Worm (Caenorhabditis elegans) whole organism, mixed stage, embryonic: ENCODE results near the gene ptr-15.

ENCODE experiments used
- M03D4.4 ChIP-seq: sonication (generic microtip); optimal IDR thresholded peaks from 2 replicates; lab custom pipeline; 2017; ENCODE audit warnings: mild to moderate bottlenecking, missing genetic modification characterization, missing compliant biosample characterization
- blmp-1 ChIP-seq: fragments of 150-350 bp; optimal IDR thresholded peaks from 2 replicates; lab custom pipeline; 2014; ENCODE audit warnings: missing biosample characterization, missing genetic modification characterization
- ceh-43 ChIP-seq: fragments of 200-800 bp; sonication (Bioruptor generic); optimal IDR thresholded peaks from 2 replicates; lab custom pipeline; 2018; ENCODE audit warnings: mild to moderate bottlenecking, missing genetic modification characterization, moderate library complexity, missing compliant biosample characterization
- ceh-83 ChIP-seq: fragments of 200-800 bp; sonication (Bioruptor generic); optimal IDR thresholded peaks from 2 replicates; lab custom pipeline; 2018; ENCODE audit warnings: mild to moderate bottlenecking, missing genetic modification characterization, missing compliant biosample characterization
- cnd-1 ChIP-seq: fragments of 200-800 bp; sonication (Bioruptor generic); optimal IDR thresholded peaks from 2 replicates; lab custom pipeline; 2018; ENCODE audit warnings: mild to moderate bottlenecking, missing genetic modification characterization, missing compliant biosample characterization
- drap-1 ChIP-seq: fragments of 200-800 bp; sonication (Bioruptor generic); optimal IDR thresholded peaks from 3 replicates; lab custom pipeline; 2018; ENCODE audit warnings: mild to moderate bottlenecking, missing genetic modification characterization, missing compliant biosample characterization
- elt-1 ChIP-seq: sonication (generic microtip); optimal IDR thresholded peaks from 2 replicates; lab custom pipeline; 2017; ENCODE audit warnings: missing genetic modification characterization, mild to moderate bottlenecking, missing compliant biosample characterization, antibody characterized with exemption, moderate library complexity, borderline replicate concordance; ENCODE audit not compliant: insufficient read depth
- elt-3 ChIP-seq: fragments of 150-350 bp; optimal IDR thresholded peaks from 2 replicates; lab custom pipeline; 2014; ENCODE audit warnings: missing biosample characterization, missing genetic modification characterization
- ham-2 ChIP-seq: fragments of 200-800 bp; sonication (Bioruptor generic); optimal IDR thresholded peaks from 2 replicates; lab custom pipeline; 2018; ENCODE audit warnings: mild to moderate bottlenecking, missing genetic modification characterization, missing compliant biosample characterization
- hlh-1 ChIP-seq: fragments of 150-350 bp; optimal IDR thresholded peaks from 2 replicates; lab custom pipeline; 2014; ENCODE audit warnings: missing biosample characterization, missing genetic modification reagents, missing genetic modification characterization
- lin-32 ChIP-seq: fragments of 200-800 bp; sonication (Bioruptor generic); optimal IDR thresholded peaks from 2 replicates; lab custom pipeline; 2018; ENCODE audit warnings: mild to moderate bottlenecking, missing genetic modification characterization, missing compliant biosample characterization
- mab-5 ChIP-seq: fragments of 150-350 bp; optimal IDR thresholded peaks from 2 replicates; lab custom pipeline; 2014; ENCODE audit warnings: missing biosample characterization, missing genetic modification characterization
- mls-2 ChIP-seq: sonication (generic microtip); optimal IDR thresholded peaks from 2 replicates; lab custom pipeline; 2016; ENCODE audit warnings: mild to moderate bottlenecking, missing genetic modification characterization, moderate library complexity, missing compliant biosample characterization
- nhr-12 ChIP-seq: fragments of 150-350 bp; optimal IDR thresholded peaks from 2 replicates; lab custom pipeline; 2014; ENCODE audit warnings: missing biosample characterization, missing genetic modification characterization
- nhr-2 ChIP-seq: fragments of 150-350 bp; optimal IDR thresholded peaks from 2 replicates; lab custom pipeline; 2014; ENCODE audit warnings: missing biosample characterization, missing genetic modification characterization
- nhr-28 ChIP-seq: fragments of 150-350 bp; optimal IDR thresholded peaks from 2 replicates; lab custom pipeline; 2014; ENCODE audit warnings: missing biosample characterization, missing genetic modification characterization
- nhr-76 ChIP-seq: sonication (generic microtip); optimal IDR thresholded peaks from 2 replicates; lab custom pipeline; 2017; ENCODE audit warnings: missing biosample characterization, missing genetic modification characterization
- pha-4 ChIP-seq: fragments of 150-350 bp; optimal IDR thresholded peaks from 2 replicates; lab custom pipeline; 2018; ENCODE audit warnings: missing biosample characterization, missing genetic modification reagents, missing genetic modification characterization
- sem-2 ChIP-seq: fragments of 200-800 bp; sonication (Bioruptor generic); optimal IDR thresholded peaks from 2 replicates; lab custom pipeline; 2018; ENCODE audit warnings: mild to moderate bottlenecking, missing genetic modification characterization, missing compliant biosample characterization
- snpc-4 ChIP-seq: fragments of 150-350 bp; optimal IDR thresholded peaks from 2 replicates; lab custom pipeline; 2014; ENCODE audit warnings: missing biosample characterization, missing genetic modification characterization
- sptf-1 ChIP-seq: sonication (generic microtip); optimal IDR thresholded peaks from 2 replicates; lab custom pipeline; 2017; ENCODE audit warnings: mild to moderate bottlenecking, missing genetic modification characterization, moderate library complexity, missing compliant biosample characterization
- tbx-8 ChIP-seq: fragments of 200-800 bp; sonication (Bioruptor generic); optimal IDR thresholded peaks from 2 replicates; lab custom pipeline; 2018; ENCODE audit warnings: mild to moderate bottlenecking, missing genetic modification characterization, moderate library complexity, missing compliant biosample characterization
- unc-120 ChIP-seq: sonication (generic microtip); optimal IDR thresholded peaks from 2 replicates; lab custom pipeline; 2017; ENCODE audit warnings: missing genetic modification characterization, missing compliant biosample characterization; ENCODE audit not compliant: poor library complexity, severe bottlenecking
- unc-39 ChIP-seq: fragments of 150-350 bp; optimal IDR thresholded peaks from 2 replicates; lab custom pipeline; 2014; ENCODE audit warnings: missing biosample characterization, missing genetic modification characterization
- unc-62 ChIP-seq: fragments of 150-350 bp; optimal IDR thresholded peaks from 2 replicates; lab custom pipeline; 2014; ENCODE audit warnings: missing biosample characterization, missing genetic modification reagents, missing genetic modification characterization
- ztf-11 ChIP-seq: fragments of 150-350 bp; optimal IDR thresholded peaks from 2 replicates; lab custom pipeline; 2014; ENCODE audit warnings: missing biosample characterization, missing genetic modification characterization

Gene ptr-15

DNA sequence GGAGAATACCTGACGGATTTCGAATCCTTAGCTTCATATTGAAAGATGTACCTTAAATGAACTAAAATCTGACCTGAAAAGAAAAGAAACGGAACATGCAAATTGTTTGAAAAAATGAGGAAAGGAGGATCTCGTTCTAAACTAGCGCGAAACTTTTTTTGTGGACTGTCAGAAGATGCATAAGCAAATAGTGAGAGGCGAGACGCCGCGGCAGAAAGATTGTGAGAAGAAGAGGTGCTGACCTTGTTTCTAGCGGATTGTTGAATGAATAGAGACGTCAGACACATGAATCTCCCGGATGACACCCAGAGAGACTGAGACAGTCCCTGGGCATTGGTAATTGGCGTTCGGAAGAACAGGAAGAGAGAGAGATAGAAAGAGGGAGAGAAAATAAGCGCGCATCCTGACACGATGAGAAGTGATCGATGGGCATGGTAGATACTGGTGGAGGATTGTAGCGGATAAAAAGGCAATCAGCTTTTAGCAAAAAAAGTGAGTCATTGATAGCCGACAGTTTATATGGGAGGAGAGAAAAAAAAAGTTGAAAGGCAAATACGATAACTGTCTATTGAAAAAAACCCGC is at the start of gene ptr-15:
ptr-15 (minus strand) TSS at position 51 of the 583 bp plus-strand sequence.
- peak; percentile 91 for TF ChIP-seq ham-2 (GFP tag; lab: Kevin White, UChicago)
- peak; percentile 80 for TF ChIP-seq elt-1 (tag; lab: Kevin White, UChicago)
- TF ChIP-seq unc-62 (GFP tag; lab: Kevin White, UChicago): peak; percentile 61
- TF ChIP-seq unc-120 (tag; lab: Kevin White, UChicago): no peak

DNA sequence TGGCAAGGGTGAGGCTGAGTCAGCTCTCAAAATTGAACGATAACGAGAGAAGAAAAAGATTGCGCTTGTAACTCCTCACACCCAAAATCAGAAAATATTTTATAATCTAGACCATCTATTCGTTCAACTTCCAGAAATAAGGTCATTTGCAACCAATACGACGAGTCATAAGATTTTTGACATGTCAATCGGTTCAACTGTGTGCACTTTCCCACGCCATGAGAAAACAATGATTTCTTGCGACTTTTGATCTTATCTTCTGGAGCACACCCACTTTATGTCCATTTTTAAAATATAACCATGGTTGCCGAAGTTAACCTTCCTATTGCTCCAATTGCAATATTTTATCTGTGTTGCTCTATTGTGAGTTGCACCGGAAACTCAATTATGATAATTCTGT is 47.3 kb upstream of the ptr-15 start, which contains the start of gene srsx-32:
srsx-32 (plus strand) TSS at position 301 of the 400 bp plus-strand sequence.
- TF ChIP-seq pha-4 (no peak), ceh-83 (GFP tag; lab: Kevin White, UChicago) (no peak), nhr-76 (tag; lab: Kevin White, UChicago) (no peak), ztf-11 (tag; lab: Kevin White, UChicago) (no peak), mab-5 (tag; lab: Kevin White, UChicago) (no peak), cnd-1 (tag; lab: Kevin White, UChicago) (no peak), tbx-8 (GFP tag; lab: Kevin White, UChicago) (no peak), sem-2 (GFP tag; lab: Kevin White, UChicago) (no peak), elt-3 (tag; lab: Kevin White, UChicago) (no peak), unc-120 (tag; lab: Kevin White, UChicago) (no peak), nhr-28 (tag; lab: Kevin White, UChicago) (no peak), nhr-12 (tag; lab: Kevin White, UChicago) (no peak)

DNA sequence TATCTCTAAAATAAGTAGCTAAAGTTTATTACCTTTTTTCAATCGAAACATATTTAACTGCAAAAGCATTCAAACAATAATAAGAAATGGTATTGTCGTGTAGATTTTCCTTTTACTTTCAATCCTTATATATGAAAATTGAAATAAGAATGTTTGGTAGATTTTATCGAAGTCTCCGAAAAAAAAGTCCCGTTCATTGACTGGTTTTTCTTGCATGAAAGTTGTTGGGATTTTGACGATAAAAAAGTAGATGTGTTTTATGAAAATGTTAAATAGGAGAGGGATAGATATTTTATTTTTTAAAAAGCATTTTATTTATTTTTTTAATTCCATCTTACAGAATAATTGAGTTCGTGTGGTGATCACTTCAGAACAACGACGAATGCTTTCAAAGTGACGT is 46.1 kb upstream of the ptr-15 start, which contains the start of gene C33G8.13:
C33G8.13 (minus strand) TSS at position 101 of the 400 bp plus-strand sequence.
- no peak for TF ChIP-seq ceh-43 (GFP tag; lab: Kevin White, UChicago)
- no peak for TF ChIP-seq nhr-76 (tag; lab: Kevin White, UChicago)
- no peak for TF ChIP-seq unc-39 (tag; lab: Kevin White, UChicago)
- TF ChIP-seq M03D4.4 (tag; lab: Kevin White, UChicago): no peak
- TF ChIP-seq sptf-1 (tag; lab: Kevin White, UChicago): no peak
- TF ChIP-seq ceh-83 (GFP tag; lab: Kevin White, UChicago): no peak
- TF ChIP-seq lin-32 (GFP tag; lab: Kevin White, UChicago): no peak
- TF ChIP-seq elt-3 (tag; lab: Kevin White, UChicago): no peak
- TF ChIP-seq drap-1 (GFP tag; lab: Kevin White, UChicago): no peak
- TF ChIP-seq hlh-1 (tag; lab: Kevin White, UChicago): no peak
- TF ChIP-seq unc-62 (GFP tag; lab: Kevin White, UChicago): no peak
- no peak for TF ChIP-seq snpc-4 (tag; lab: Kevin White, UChicago)
- TF ChIP-seq mls-2 (tag; lab: Kevin White, UChicago): no peak
- no peak for TF ChIP-seq tbx-8 (GFP tag; lab: Kevin White, UChicago)
- TF ChIP-seq nhr-28 (tag; lab: Kevin White, UChicago): no peak
- TF ChIP-seq cnd-1 (tag; lab: Kevin White, UChicago): no peak
- no peak for TF ChIP-seq blmp-1 (tag; lab: Kevin White, UChicago)
- no peak for TF ChIP-seq elt-1 (tag; lab: Kevin White, UChicago)

DNA sequence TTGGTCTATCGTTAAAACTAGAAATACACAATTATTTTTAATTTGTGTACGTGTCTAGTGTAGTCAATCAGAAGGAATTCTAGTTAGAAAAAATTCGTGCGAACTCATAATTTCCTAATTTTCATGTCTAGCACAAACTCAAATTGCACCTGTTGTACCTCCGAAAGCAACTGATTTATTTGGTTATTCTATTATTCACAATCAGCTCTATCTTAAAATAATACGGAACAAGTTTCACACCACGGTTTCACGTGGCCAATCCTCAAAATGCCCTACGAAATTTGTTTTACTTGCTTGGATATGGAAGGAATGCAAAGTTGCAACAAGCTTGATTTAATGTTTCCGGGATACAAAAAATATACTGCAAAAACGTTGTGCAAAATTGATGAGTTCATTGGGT is 42.8 kb upstream of the ptr-15 start, which contains the start of gene srw-127:
srw-127 (plus strand) TSS at position 301 of the 400 bp plus-strand sequence.
- TF ChIP-seq cnd-1 (tag; lab: Kevin White, UChicago) (no peak), elt-1 (tag; lab: Kevin White, UChicago) (no peak), sptf-1 (tag; lab: Kevin White, UChicago) (no peak), nhr-76 (tag; lab: Kevin White, UChicago) (no peak), nhr-28 (tag; lab: Kevin White, UChicago) (no peak), nhr-2 (tag; lab: Kevin White, UChicago) (no peak)

DNA sequence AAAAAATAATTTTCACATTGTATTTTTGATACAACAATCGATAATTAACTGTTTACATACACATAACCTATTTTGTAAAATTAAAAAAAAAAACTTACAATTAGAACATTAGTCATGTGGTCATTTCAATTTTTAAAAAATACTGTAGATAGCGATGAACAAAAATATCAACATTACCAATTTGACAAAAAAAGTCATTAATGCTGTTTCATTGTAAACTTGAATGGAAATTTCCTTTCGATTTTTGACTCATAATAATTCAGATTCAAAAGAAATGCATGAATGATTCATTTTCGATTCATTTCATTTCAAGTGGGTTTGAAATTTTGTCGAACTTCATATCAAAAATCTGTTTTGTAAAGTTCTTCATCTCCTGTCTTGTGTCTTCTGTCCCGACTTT is 39.7 kb upstream of the ptr-15 start, which contains the start of gene C33G8.2:
C33G8.2 (plus strand) TSS at position 301 of the 400 bp plus-strand sequence.
- TF ChIP-seq elt-1 (tag; lab: Kevin White, UChicago): no peak
- TF ChIP-seq drap-1 (GFP tag; lab: Kevin White, UChicago): no peak
- TF ChIP-seq unc-39 (tag; lab: Kevin White, UChicago): no peak
- TF ChIP-seq tbx-8 (GFP tag; lab: Kevin White, UChicago): no peak
- TF ChIP-seq nhr-2 (tag; lab: Kevin White, UChicago): no peak
